Worm (Caenorhabditis elegans): ENCODE data around the gene gid-7.

gid-7 gene

DNA sequence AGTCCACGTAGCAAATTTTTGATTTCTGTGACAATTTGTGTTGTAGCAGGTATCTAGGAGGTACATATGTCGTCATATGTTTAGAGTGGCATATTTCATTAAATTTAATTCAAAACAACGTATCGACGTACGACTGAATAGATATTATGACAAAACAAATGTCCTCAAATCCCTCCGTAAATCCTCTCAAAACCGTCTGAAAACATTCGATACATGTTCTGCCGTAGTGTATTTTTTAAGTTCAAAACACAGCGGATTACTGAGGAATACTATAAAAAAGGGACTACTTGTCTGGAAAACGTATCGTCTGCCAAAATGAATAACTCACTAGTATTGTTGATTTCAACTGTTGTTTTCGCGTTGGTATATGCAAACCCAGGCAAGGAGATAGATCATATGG, 11.4 kb upstream of the gid-7 start, which contains the start of gene R08E5.4:
R08E5.4 (plus strand) TSS at position 301 of the 400 bp plus-strand sequence.
- TF ChIP-seq snpc-4 (tag; optimal IDR thresholded peaks at IDR 0.05), result no peak
- TF ChIP-seq drap-1 (GFP tag; optimal IDR thresholded peaks at IDR 0.05), result no peak
- TF ChIP-seq sptf-1 (tag; optimal IDR thresholded peaks at IDR 0.05), result no peak
- TF ChIP-seq mls-2 (tag; optimal IDR thresholded peaks at IDR 0.05), result no peak
- TF ChIP-seq blmp-1 (tag; optimal IDR thresholded peaks at IDR 0.05), result no peak
- no peak for TF ChIP-seq mab-5 (tag; optimal IDR thresholded peaks at IDR 0.05)
- TF ChIP-seq elt-3 (tag; optimal IDR thresholded peaks at IDR 0.05), result no peak
- TF ChIP-seq nhr-12 (tag; optimal IDR thresholded peaks at IDR 0.05), result no peak
- TF ChIP-seq unc-62 (GFP tag; optimal IDR thresholded peaks at IDR 0.05), result no peak
- no peak for TF ChIP-seq nhr-28 (tag; optimal IDR thresholded peaks at IDR 0.05)
- no peak for TF ChIP-seq ztf-11 (tag; optimal IDR thresholded peaks at IDR 0.05)
- no peak for TF ChIP-seq pha-4 (tag; optimal IDR thresholded peaks at IDR 0.05)
- no peak for TF ChIP-seq sem-2 (GFP tag; optimal IDR thresholded peaks at IDR 0.05)
- no peak for TF ChIP-seq ceh-39 (tag; optimal IDR thresholded peaks at IDR 0.05)
- TF ChIP-seq nhr-237 (tag; optimal IDR thresholded peaks at IDR 0.05), result no peak
- TF ChIP-seq tbx-8 (GFP tag; optimal IDR thresholded peaks at IDR 0.05), result no peak
- no peak for TF ChIP-seq M03D4.4 (tag; optimal IDR thresholded peaks at IDR 0.05)
- TF ChIP-seq zip-8 (tag; optimal IDR thresholded peaks at IDR 0.05), result no peak
- no peak for TF ChIP-seq elt-1 (tag; optimal IDR thresholded peaks at IDR 0.05; ENCODE audit: borderline replicate concordance, insufficient read depth)

DNA sequence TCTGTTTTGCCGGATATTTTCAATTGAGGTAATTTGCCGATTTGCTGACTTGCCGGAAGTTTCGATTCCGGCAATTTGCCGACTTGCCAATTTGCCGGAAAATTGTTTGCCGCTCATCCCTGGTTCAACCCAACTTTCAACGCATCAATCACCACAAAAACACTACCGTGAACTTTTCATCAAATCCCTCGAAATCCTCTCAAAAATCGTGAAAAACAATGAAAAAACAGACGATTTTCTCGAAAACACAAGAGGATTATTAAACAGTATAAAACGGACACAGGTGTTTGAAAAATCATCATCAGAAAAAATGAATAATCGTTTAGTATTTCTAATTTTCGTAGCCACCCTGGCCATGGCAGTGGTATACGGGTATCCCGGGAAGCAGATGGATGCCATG, 10.0 kb upstream of the gid-7 start, which contains the start of gene Y39H10A.1:
Y39H10A.1 (plus strand) TSS at position 301 of the 400 bp plus-strand sequence.
- TF ChIP-seq lsy-2 (tag; optimal IDR thresholded peaks at IDR 0.05), result no peak
- no peak for TF ChIP-seq tbx-8 (GFP tag; optimal IDR thresholded peaks at IDR 0.05)
- no peak for TF ChIP-seq mep-1 (tag; optimal IDR thresholded peaks at IDR 0.05)
- no peak for TF ChIP-seq ztf-11 (tag; optimal IDR thresholded peaks at IDR 0.05)
- no peak for TF ChIP-seq lin-32 (GFP tag; optimal IDR thresholded peaks at IDR 0.05)
- no peak for TF ChIP-seq hlh-1 (tag; optimal IDR thresholded peaks at IDR 0.05)
- no peak for TF ChIP-seq lin-13 (tag; optimal IDR thresholded peaks at IDR 0.05)
- no peak for TF ChIP-seq ham-2 (GFP tag; optimal IDR thresholded peaks at IDR 0.05)
- TF ChIP-seq ceh-83 (GFP tag; optimal IDR thresholded peaks at IDR 0.05), result no peak
- no peak for TF ChIP-seq nhr-237 (tag; optimal IDR thresholded peaks at IDR 0.05)

DNA sequence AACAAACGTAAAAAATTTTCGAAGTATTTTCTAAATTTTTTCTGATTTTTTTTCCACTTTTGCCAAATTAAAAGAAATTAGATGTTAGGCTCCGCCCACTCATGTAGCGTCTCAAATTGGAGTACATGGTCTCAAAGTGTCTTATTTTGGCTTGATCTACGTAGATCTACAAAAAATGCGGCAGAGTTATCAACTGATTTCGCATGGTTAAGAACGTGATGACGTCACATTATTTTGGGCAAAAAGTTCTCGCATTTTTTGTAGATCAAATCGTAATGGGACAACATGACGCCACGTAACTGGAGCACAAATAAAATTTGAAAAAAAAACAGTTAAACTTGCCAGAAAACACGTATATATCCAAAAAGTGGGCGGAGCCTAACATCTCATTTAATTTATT, 5.0 kb upstream of the gid-7 start:
- TF ChIP-seq pha-4 (tag; optimal IDR thresholded peaks at IDR 0.05), result no peak
- peak; percentile 14 for TF ChIP-seq zip-8 (tag; optimal IDR thresholded peaks at IDR 0.05)
- TF ChIP-seq elt-1 (tag; optimal IDR thresholded peaks at IDR 0.05; ENCODE audit: borderline replicate concordance, insufficient read depth), result no peak
- TF ChIP-seq snpc-4 (tag; optimal IDR thresholded peaks at IDR 0.05), result no peak

DNA sequence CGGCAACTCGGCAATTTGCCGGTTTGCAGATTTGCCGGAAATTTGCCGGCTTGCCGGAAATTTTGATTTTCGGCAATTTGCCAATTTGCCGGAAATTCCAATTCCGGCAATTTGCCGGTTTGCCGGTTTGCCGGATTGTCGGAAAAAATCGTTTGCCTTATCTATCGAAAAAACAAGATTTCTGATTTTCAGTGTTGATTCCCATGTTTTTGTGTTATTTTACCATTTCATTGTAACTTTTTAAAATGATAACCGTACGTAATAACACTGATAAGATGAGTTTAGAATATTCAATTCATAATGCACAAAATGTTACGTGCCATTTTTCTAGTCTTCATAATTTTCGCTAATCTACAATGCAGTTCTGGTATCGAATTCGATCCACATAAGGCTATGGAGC, 4.0 kb upstream of the gid-7 start, which contains the start of gene oac-55:
oac-55 (plus strand) TSS at position 301 of the 400 bp plus-strand sequence.
- TF ChIP-seq nhr-237 (tag; optimal IDR thresholded peaks at IDR 0.05) (no peak), mep-1 (tag; optimal IDR thresholded peaks at IDR 0.05) (no peak), ztf-11 (tag; optimal IDR thresholded peaks at IDR 0.05) (no peak), nhr-76 (tag; optimal IDR thresholded peaks at IDR 0.05) (no peak), elt-3 (tag; optimal IDR thresholded peaks at IDR 0.05) (no peak), unc-62 (GFP tag; optimal IDR thresholded peaks at IDR 0.05) (no peak), nhr-28 (tag; optimal IDR thresholded peaks at IDR 0.05) (no peak), ceh-83 (GFP tag; optimal IDR thresholded peaks at IDR 0.05) (no peak), blmp-1 (tag; optimal IDR thresholded peaks at IDR 0.05) (no peak), mls-2 (tag; optimal IDR thresholded peaks at IDR 0.05) (no peak), unc-120 (tag; optimal IDR thresholded peaks at IDR 0.05; ENCODE audit: poor library complexity, severe bottlenecking) (no peak), ceh-43 (GFP tag; optimal IDR thresholded peaks at IDR 0.05) (no peak), zip-8 (tag; optimal IDR thresholded peaks at IDR 0.05) (no peak), drap-1 (GFP tag; optimal IDR thresholded peaks at IDR 0.05) (no peak), ces-1 (GFP tag; optimal IDR thresholded peaks at IDR 0.05) (no peak), hlh-1 (tag; optimal IDR thresholded peaks at IDR 0.05) (no peak), cnd-1 (tag; optimal IDR thresholded peaks at IDR 0.05) (no peak), elt-1 (tag; optimal IDR thresholded peaks at IDR 0.05; ENCODE audit: borderline replicate concordance, insufficient read depth) (no peak)

DNA sequence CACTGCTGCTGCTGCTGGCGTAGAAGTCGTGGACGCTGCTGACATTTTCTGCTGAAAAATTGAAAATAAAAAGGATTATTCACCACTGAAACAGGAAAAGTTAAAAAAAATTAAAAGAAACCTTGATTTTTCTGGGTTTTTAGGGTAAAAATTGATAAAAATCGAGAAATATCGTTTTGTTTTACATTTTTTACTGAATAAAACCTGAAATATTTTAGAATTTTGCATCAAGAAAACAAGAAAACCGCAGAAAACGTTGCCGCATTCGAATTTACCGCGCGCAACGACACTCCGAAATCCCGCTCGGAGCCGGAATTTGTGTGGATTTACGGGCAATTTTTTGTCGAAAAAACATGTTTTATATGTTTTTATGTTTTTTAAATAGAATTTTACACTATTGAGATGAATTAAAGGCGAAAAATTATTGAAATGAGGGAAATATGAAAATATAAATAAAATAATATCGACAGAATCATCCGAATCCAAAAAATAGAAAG, 2.6 kb upstream of the gid-7 start, which contains the start of gene chk-1:
chk-1 (minus strand) TSS at position 51 of the 497 bp plus-strand sequence.
- no peak for TF ChIP-seq unc-39 (tag; optimal IDR thresholded peaks at IDR 0.05)
- TF ChIP-seq lin-13 (tag; optimal IDR thresholded peaks at IDR 0.05), result peak; percentile 11
- no peak for TF ChIP-seq mab-5 (tag; optimal IDR thresholded peaks at IDR 0.05)
- TF ChIP-seq pha-4 (tag; optimal IDR thresholded peaks at IDR 0.05), result peak; percentile 11
- no peak for TF ChIP-seq lin-32 (GFP tag; optimal IDR thresholded peaks at IDR 0.05)
- TF ChIP-seq flh-1 (GFP tag; optimal IDR thresholded peaks at IDR 0.05), result no peak
- peak; percentile 66 for TF ChIP-seq nhr-237 (tag; optimal IDR thresholded peaks at IDR 0.05)
- TF ChIP-seq nhr-28 (tag; optimal IDR thresholded peaks at IDR 0.05), result no peak
- TF ChIP-seq snpc-4 (tag; optimal IDR thresholded peaks at IDR 0.05), result no peak
- no peak for TF ChIP-seq ham-2 (GFP tag; optimal IDR thresholded peaks at IDR 0.05)
- TF ChIP-seq nhr-2 (tag; optimal IDR thresholded peaks at IDR 0.05), result no peak
- peak; percentile 35 for TF ChIP-seq ceh-39 (tag; optimal IDR thresholded peaks at IDR 0.05)
- no peak for TF ChIP-seq sptf-1 (tag; optimal IDR thresholded peaks at IDR 0.05)
- TF ChIP-seq lsy-2 (tag; optimal IDR thresholded peaks at IDR 0.05), result peak; percentile 40
- peak; percentile 71 for TF ChIP-seq mep-1 (tag; optimal IDR thresholded peaks at IDR 0.05)
- TF ChIP-seq zip-8 (tag; optimal IDR thresholded peaks at IDR 0.05), result no peak
- TF ChIP-seq nhr-12 (tag; optimal IDR thresholded peaks at IDR 0.05), result no peak
- no peak for TF ChIP-seq unc-62 (GFP tag; optimal IDR thresholded peaks at IDR 0.05)
- TF ChIP-seq sem-2 (GFP tag; optimal IDR thresholded peaks at IDR 0.05), result no peak

Measured in whole organism, mixed stage, embryonic.